Worm (Caenorhabditis elegans): Measurements from ENCODE around the gene smf-1.

Gene smf-1

ce11 chrX:6698267-6698666 lies 24.6 kb downstream of the smf-1 start, which contains the start of the genes F38B6.7 and F38B6.2:
TSS of gene F38B6.7 (minus strand) at chrX:6698367.
TSS of gene F38B6.2 (plus strand) at chrX:6698533.
- no peak for TF ChIP-seq unc-130 (GFP tag; optimal IDR thresholded peaks at IDR 0.05)
- no peak for TF ChIP-seq zfh-2 (GFP tag; conservative IDR thresholded peaks at IDR 0.05)
- no peak for TF ChIP-seq lin-54 (GFP tag; optimal IDR thresholded peaks at IDR 0.05)
- no peak for TF ChIP-seq ceh-27 (GFP tag; optimal IDR thresholded peaks at IDR 0.05)
- no peak for TF ChIP-seq ccch-3 (GFP tag; optimal IDR thresholded peaks at IDR 0.05)
- TF ChIP-seq tbx-9 (tag; optimal IDR thresholded peaks at IDR 0.05; ENCODE audit: borderline replicate concordance), result no peak
- TF ChIP-seq F22D6.2 (tag; optimal IDR thresholded peaks at IDR 0.05), result no peak
- no peak for TF ChIP-seq mel-28 (tag; optimal IDR thresholded peaks at IDR 0.05; ENCODE audit: borderline replicate concordance)
- TF ChIP-seq F33H1.4 (GFP tag; IDR thresholded peaks at IDR 0.05), result no peak

DNA sequence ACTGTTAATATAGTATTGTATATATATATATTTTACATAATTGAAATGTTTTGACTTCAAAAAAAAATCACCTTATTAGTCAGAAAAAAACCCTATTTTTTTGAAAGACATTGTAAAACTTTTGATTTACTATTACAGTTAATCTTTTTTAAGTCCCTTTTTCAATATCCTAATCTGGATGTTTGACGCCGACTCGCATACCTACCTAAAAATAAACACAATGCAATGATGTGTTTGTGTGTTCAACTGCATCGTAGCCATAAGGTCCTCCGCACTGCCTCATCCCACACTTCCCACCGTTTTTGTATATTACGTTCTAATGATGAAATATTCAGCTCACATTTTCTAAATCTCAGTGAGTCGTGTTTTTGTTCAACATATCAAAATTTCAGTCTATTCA lies 29.5 kb downstream of the smf-1 start, which contains the start of gene F38B6.3:
F38B6.3 (plus strand) TSS at position 301 of the 400 bp plus-strand sequence.
- TF ChIP-seq D2030.7 (GFP tag; IDR thresholded peaks at IDR 0.05), result no peak
- TF ChIP-seq ekl-4 (GFP tag; IDR thresholded peaks at IDR 0.05), result no peak
- TF ChIP-seq attf-3 (GFP tag; conservative IDR thresholded peaks at IDR 0.05), result no peak
- TF ChIP-seq egl-44 (GFP tag; IDR thresholded peaks at IDR 0.05), result no peak
- TF ChIP-seq efl-1 (GFP tag; optimal IDR thresholded peaks at IDR 0.05), result no peak
- no peak for TF ChIP-seq ama-1 (optimal IDR thresholded peaks at IDR 0.05)
- TF ChIP-seq ama-1 (GFP tag; optimal IDR thresholded peaks at IDR 0.05), result no peak
- no peak for TF ChIP-seq nfyb-1 (GFP tag; IDR thresholded peaks at IDR 0.05)
- no peak for TF ChIP-seq egl-18 (GFP tag; IDR thresholded peaks at IDR 0.05)
- TF ChIP-seq madf-6 (GFP tag; IDR thresholded peaks at IDR 0.05), result no peak
- TF ChIP-seq F52B5.7 (tag; optimal IDR thresholded peaks at IDR 0.05), result no peak
- no peak for TF ChIP-seq Y67H2A.10 (GFP tag; conservative IDR thresholded peaks at IDR 0.05)
- no peak for TF ChIP-seq ccch-3 (GFP tag; optimal IDR thresholded peaks at IDR 0.05)
- TF ChIP-seq attf-6 (GFP tag; IDR thresholded peaks at IDR 0.05), result no peak
- no peak for TF ChIP-seq hlh-26 (GFP tag; conservative IDR thresholded peaks at IDR 0.05)
- no peak for TF ChIP-seq rpc-1 (optimal IDR thresholded peaks at IDR 0.05)
- no peak for TF ChIP-seq rpc-1 (tag; optimal IDR thresholded peaks at IDR 0.05)
- TF ChIP-seq B0035.1 (tag; optimal IDR thresholded peaks at IDR 0.05), result no peak

- TF ChIP-seq snpc-4 (GFP tag; optimal IDR thresholded peaks at IDR 0.05) (no peak), snpc-4 (tag; optimal IDR thresholded peaks at IDR 0.05) (no peak), nhr-80 (tag; optimal IDR thresholded peaks at IDR 0.05) (no peak), hmg-1.2 (GFP tag; IDR thresholded peaks at IDR 0.05) (no peak), Y67H2A.10 (GFP tag; conservative IDR thresholded peaks at IDR 0.05) (no peak), unc-130 (GFP tag; optimal IDR thresholded peaks at IDR 0.05) (no peak), C06A6.2 (GFP tag; conservative IDR thresholded peaks at IDR 0.05) (no peak), zim-3 (tag; optimal IDR thresholded peaks at IDR 0.05) (no peak)
Observed at ce11 chrX:6692896-6693295, 30.0 kb downstream of the smf-1 start.

DNA sequence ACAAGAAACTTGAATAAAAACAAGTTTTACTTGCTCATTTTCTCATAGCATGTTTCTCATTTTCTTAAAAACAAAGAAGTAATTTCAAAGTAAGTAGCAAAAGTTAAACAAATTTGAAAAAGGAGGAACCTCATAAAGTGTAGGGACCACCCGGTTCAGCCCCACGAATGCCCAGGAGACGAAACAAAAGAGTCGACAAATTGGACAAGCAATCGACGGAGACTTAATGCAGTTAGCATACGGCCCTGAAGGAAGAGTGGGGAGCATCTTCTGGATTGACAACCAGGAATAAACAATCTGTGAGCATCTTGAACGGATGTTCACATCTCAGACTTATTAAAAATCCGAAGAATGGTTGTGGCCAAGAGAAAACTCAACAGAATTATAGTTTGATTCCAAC lies 31.2 kb downstream of the smf-1 start:
- TF ChIP-seq ZK185.1 (tag; optimal IDR thresholded peaks at IDR 0.05; ENCODE audit: poor library complexity, severe bottlenecking) (no peak), chd-7 (tag; optimal IDR thresholded peaks at IDR 0.05) (no peak), fkh-3 (tag; optimal IDR thresholded peaks at IDR 0.05) (no peak), snpc-1.3 (tag; optimal IDR thresholded peaks at IDR 0.05; ENCODE audit: insufficient read depth) (no peak), die-1 (tag; optimal IDR thresholded peaks at IDR 0.05) (no peak)
